Fruit fly (Drosophila melanogaster): Measurements from ENCODE around the gene CG6813.

The CG6813 gene

dm6 chr3R:11663441-11663840 lies 37.0 kb upstream of the CG6813 start (continued):
- TF ChIP-seq CG10147 (GFP tag; optimal IDR thresholded peaks at IDR 0.05) (no peak), pros (GFP tag; optimal IDR thresholded peaks at IDR 0.05) (no peak), MESR4 (GFP tag; optimal IDR thresholded peaks at IDR 0.05) (no peak), Sox100B (GFP tag; optimal IDR thresholded peaks at IDR 0.05) (peak; percentile 76), mld (GFP tag; IDR thresholded peaks at IDR 0.05; ENCODE audit: partially characterized antibody) (no peak), CG9932 (GFP tag; IDR thresholded peaks at IDR 0.05) (no peak), CG1602 (GFP tag; optimal IDR thresholded peaks at IDR 0.05) (no peak), CG32767 (GFP tag; IDR thresholded peaks at IDR 0.05) (no peak), CG7786 (GFP tag; optimal IDR thresholded peaks at IDR 0.05) (no peak), Poxn (GFP tag; IDR thresholded peaks at IDR 0.05) (no peak), Hr39 (optimal IDR thresholded peaks at IDR 0.05) (no peak), ken (GFP tag; IDR thresholded peaks at IDR 0.05) (no peak), CG6175 (GFP tag; IDR thresholded peaks at IDR 0.05) (no peak), vnd (GFP tag; IDR thresholded peaks at IDR 0.05; ENCODE audit: partially characterized antibody) (no peak), inv (GFP tag; IDR thresholded peaks at IDR 0.05; ENCODE audit: partially characterized antibody) (no peak), CG17359 (tag; optimal IDR thresholded peaks at IDR 0.05) (peak; percentile 62), CG11723 (GFP tag; optimal IDR thresholded peaks at IDR 0.05) (peak; percentile 14), CG9797 (GFP tag; optimal IDR thresholded peaks at IDR 0.05) (no peak), CG2889 (GFP tag; IDR thresholded peaks at IDR 0.05) (no peak), Neu2 (GFP tag; optimal IDR thresholded peaks at IDR 0.05; ENCODE audit: borderline replicate concordance) (no peak), CG33213 (GFP tag; optimal IDR thresholded peaks at IDR 0.05) (no peak), tgo (GFP tag; IDR thresholded peaks at IDR 0.05) (peak; percentile 39; the same call in 1 of the 3 replicates), CG18764 (GFP tag; optimal IDR thresholded peaks at IDR 0.05) (no peak), disco-r (GFP tag; optimal IDR thresholded peaks at IDR 0.05) (no peak), odd (GFP tag; optimal IDR thresholded peaks at IDR 0.05) (peak; percentile 48), Opbp (GFP tag; IDR thresholded peaks at IDR 0.05; ENCODE audit: partially characterized antibody) (no peak), Mad (GFP tag; optimal IDR thresholded peaks at IDR 0.05) (no peak), tio (GFP tag; optimal IDR thresholded peaks at IDR 0.05) (no peak), CG18619 (GFP tag; optimal IDR thresholded peaks at IDR 0.05) (no peak), onecut (GFP tag; IDR thresholded peaks at IDR 0.05) (no peak), Pdp1 (GFP tag; optimal IDR thresholded peaks at IDR 0.05) (no peak), CG13894 (tag; optimal IDR thresholded peaks at IDR 0.05) (no peak), croc (GFP tag; conservative IDR thresholded peaks at IDR 0.05) (no peak), nau (GFP tag; optimal IDR thresholded peaks at IDR 0.05) (no peak), sima (GFP tag; optimal IDR thresholded peaks at IDR 0.05) (no peak), gsb-n (tag; optimal IDR thresholded peaks at IDR 0.05) (peak; percentile 12), CG17568 (GFP tag; optimal IDR thresholded peaks at IDR 0.05) (no peak), CG4730 (GFP tag; IDR thresholded peaks at IDR 0.05) (no peak), lmd (GFP tag; IDR thresholded peaks at IDR 0.05) (peak; percentile 52), CG10431 (GFP tag; optimal IDR thresholded peaks at IDR 0.05) (no peak), HmgD (GFP tag; optimal IDR thresholded peaks at IDR 0.05) (no peak), Tbp (GFP tag; optimal IDR thresholded peaks at IDR 0.05) (no peak), zen2 (GFP tag; IDR thresholded peaks at IDR 0.05; ENCODE audit: partially characterized antibody) (no peak), Abd-B (GFP tag; optimal IDR thresholded peaks at IDR 0.05) (peak; percentile 49), CG13123 (GFP tag; optimal IDR thresholded peaks at IDR 0.05) (no peak), H15 (GFP tag; IDR thresholded peaks at IDR 0.05) (no peak), ab (GFP tag; optimal IDR thresholded peaks at IDR 0.05) (no peak), CG14710 (tag; optimal IDR thresholded peaks at IDR 0.05) (peak; percentile 25), Awh (GFP tag; IDR thresholded peaks at IDR 0.05) (no peak), CG16815 (GFP tag; optimal IDR thresholded peaks at IDR 0.05) (no peak), E2f1 (GFP tag; IDR thresholded peaks at IDR 0.05) (no peak), nerfin-2 (GFP tag; IDR thresholded peaks at IDR 0.05; ENCODE audit: partially characterized antibody) (no peak)

Measured in whole organism, embryonic.